Worm (Caenorhabditis elegans) whole organism, early embryonic: Measurements from ENCODE around the gene sax-3.

Experiments used
- B0310.2 ChIP-seq: sonication (generic microtip); optimal IDR thresholded peaks from 2 replicates; lab custom pipeline; 2016; ENCODE audit warnings: mild to moderate bottlenecking, missing genetic modification characterization, missing compliant biosample characterization
- F13C5.2 ChIP-seq: sonication (generic microtip); optimal IDR thresholded peaks from 2 replicates; lab custom pipeline; 2017; ENCODE audit warnings: mild to moderate bottlenecking, missing genetic modification characterization, inconsistent platforms, missing compliant biosample characterization
- ama-1 ChIP-seq: fragments of 150-350 bp; optimal IDR thresholded peaks from 2 replicates; lab custom pipeline; 2014
- flt-1 ChIP-seq: fragments of 200-800 bp; sonication (Bioruptor generic); IDR thresholded peaks from 2 replicates; pipeline ENCODE4 v1.3.6; 2022; ENCODE audit warnings: missing genetic modification characterization, missing compliant biosample characterization
- hnd-1 ChIP-seq: sonication (generic microtip); optimal IDR thresholded peaks from 2 replicates; lab custom pipeline; 2016; ENCODE audit warnings: missing genetic modification characterization, missing compliant biosample characterization
- pes-1 ChIP-seq: fragments of 200-800 bp; sonication (Bioruptor generic); IDR thresholded peaks from 2 replicates; pipeline ENCODE4 v1.3.6; 2022; ENCODE audit warnings: missing genetic modification reagents, missing genetic modification characterization, missing compliant biosample characterization
- scrt-1 ChIP-seq: fragments of 200-800 bp; sonication (Bioruptor generic); IDR thresholded peaks from 2 replicates; pipeline ENCODE4 v1.3.6; 2022; ENCODE audit warnings: missing genetic modification characterization, missing compliant biosample characterization
- tbx-37 ChIP-seq: fragments of 200-800 bp; sonication (Bioruptor generic); conservative IDR thresholded peaks from 2 replicates; pipeline ENCODE4 v1.3.6; 2022; ENCODE audit warnings: missing genetic modification reagents, missing genetic modification characterization, missing compliant biosample characterization
- tra-4 ChIP-seq: sonication (generic microtip); optimal IDR thresholded peaks from 2 replicates; lab custom pipeline; 2017; ENCODE audit warnings: missing genetic modification characterization, missing compliant biosample characterization

- no peak for TF ChIP-seq hnd-1
- no peak for TF ChIP-seq tbx-37 (GFP tag; lab: Robert Waterston, UW)
- no peak for TF ChIP-seq ama-1 (lab: Kevin White, UChicago)
- TF ChIP-seq flt-1, result no peak
- no peak for TF ChIP-seq tra-4 (tag; lab: Kevin White, UChicago)
- TF ChIP-seq B0310.2, result no peak
- TF ChIP-seq scrt-1, result no peak
- TF ChIP-seq pes-1, result no peak
- TF ChIP-seq F13C5.2, result no peak
Observed at ce11 chrX:3455561-3455960, 10.2 kb downstream of the sax-3 start.
